Fruit fly (Drosophila melanogaster) whole organism, embryonic: ENCODE measurements around the gene ebd1.
A peak's percentile ranks its signal among the peaks of the same experiment; 100 is the strongest.

ENCODE experiments used
- ATbp ChIP-seq: fragments of 200-800 bp; sonication (Bioruptor generic); optimal IDR thresholded peaks from 2 replicates; lab custom pipeline; 2017; ENCODE audit warnings: missing biosample characterization, mild to moderate bottlenecking, missing genetic modification characterization, missing genetic modification reagents
- Aef1 ChIP-seq: fragments of 200-800 bp; sonication (Bioruptor generic); IDR thresholded peaks from 3 replicates; pipeline ENCODE4 v1.3.6; 2022; ENCODE audit warnings: missing biosample characterization, missing genetic modification characterization
- Awh ChIP-seq: fragments of 200-800 bp; sonication (Bioruptor generic); IDR thresholded peaks from 2 replicates; pipeline ENCODE4, ENCODE4 v1.3.6; 2022; ENCODE audit warnings: missing biosample characterization, missing genetic modification characterization
- BEAF-32 ChIP-seq: fragments of 200-800 bp; sonication (Bioruptor generic); optimal IDR thresholded peaks from 3 replicates; lab custom pipeline; 2017; ENCODE audit warnings: missing biosample characterization, missing genetic modification characterization, mild to moderate bottlenecking, moderate library complexity, missing genetic modification reagents
- CG10366 ChIP-seq: fragments of 200-800 bp; sonication (Bioruptor generic); IDR thresholded peaks from 2 replicates; pipeline ENCODE4 v1.3.6; 2022; ENCODE audit warnings: missing biosample characterization, missing genetic modification characterization
- CG10543 ChIP-seq: fragments of 200-800 bp; sonication (Bioruptor generic); optimal IDR thresholded peaks from 3 replicates; lab custom pipeline; 2017; ENCODE audit warnings: missing biosample characterization, mild to moderate bottlenecking, missing genetic modification characterization, moderate library complexity
- CG10979 ChIP-seq: fragments of 200-800 bp; sonication (Bioruptor generic); optimal IDR thresholded peaks from 2 replicates; lab custom pipeline; 2018; ENCODE audit warnings: missing biosample characterization, mild to moderate bottlenecking, missing genetic modification characterization, moderate library complexity
- CG11398 ChIP-seq: fragments of 200-800 bp; sonication (Bioruptor generic); optimal IDR thresholded peaks from 2 replicates; lab custom pipeline; 2016; ENCODE audit warnings: missing biosample characterization, missing genetic modification characterization
- CG12071 ChIP-seq: fragments of 200-800 bp; sonication (Bioruptor generic); optimal IDR thresholded peaks from 3 replicates; lab custom pipeline; 2018; ENCODE audit warnings: missing biosample characterization, mild to moderate bottlenecking, missing genetic modification characterization
- CG12391 ChIP-seq: fragments of 200-800 bp; sonication (Bioruptor generic); optimal IDR thresholded peaks from 3 replicates; lab custom pipeline; 2018; ENCODE audit warnings: missing biosample characterization, mild to moderate bottlenecking, missing genetic modification characterization, moderate library complexity
- CG15601 ChIP-seq: fragments of 200-800 bp; sonication (Bioruptor generic); optimal IDR thresholded peaks from 3 replicates; lab custom pipeline; 2019; ENCODE audit warnings: missing biosample characterization, mild to moderate bottlenecking, missing genetic modification characterization, moderate library complexity
- CG17359 ChIP-seq: fragments of 200-800 bp; sonication (Bioruptor generic); optimal IDR thresholded peaks from 3 replicates; lab custom pipeline; 2018; ENCODE audit warnings: missing biosample characterization, mild to moderate bottlenecking, missing genetic modification characterization, moderate library complexity
- CG18619 ChIP-seq: fragments of 200-800 bp; sonication (Bioruptor generic); optimal IDR thresholded peaks from 3 replicates; lab custom pipeline; 2017; ENCODE audit warnings: missing biosample characterization, mild to moderate bottlenecking, missing genetic modification characterization
- CG2875 ChIP-seq: fragments of 200-800 bp; sonication (Bioruptor generic); optimal IDR thresholded peaks from 2 replicates; lab custom pipeline; 2017; ENCODE audit warnings: missing biosample characterization, mild to moderate bottlenecking, missing genetic modification characterization, missing genetic modification reagents
- CG3163 ChIP-seq: fragments of 200-800 bp; sonication (Bioruptor generic); optimal IDR thresholded peaks from 3 replicates; lab custom pipeline; 2016; ENCODE audit warnings: missing biosample characterization, missing genetic modification characterization
- CG3407 ChIP-seq: fragments of 200-800 bp; sonication (Bioruptor generic); optimal IDR thresholded peaks from 2 replicates; lab custom pipeline; 2018; ENCODE audit warnings: missing biosample characterization, mild to moderate bottlenecking, missing genetic modification characterization
- CG4424 ChIP-seq: fragments of 200-800 bp; sonication (Bioruptor generic); optimal IDR thresholded peaks from 3 replicates; lab custom pipeline; 2016; ENCODE audit warnings: missing biosample characterization, missing genetic modification characterization
- CG7928 ChIP-seq: fragments of 200-800 bp; sonication (Bioruptor generic); optimal IDR thresholded peaks from 2 replicates; lab custom pipeline; 2017; ENCODE audit warnings: missing biosample characterization, mild to moderate bottlenecking, missing genetic modification characterization
- CG9215 ChIP-seq: fragments of 200-800 bp; sonication (Bioruptor generic); IDR thresholded peaks from 2 replicates; pipeline ENCODE4 v1.3.6; 2022; ENCODE audit warnings: missing biosample characterization, missing genetic modification characterization
- Eip74EF ChIP-seq, 2 experiments: fragments of 200-800 bp in 1 of 2; fragments of >200 bp in 1 of 2; sonication (Bioruptor generic) in 1 of 2; optimal IDR thresholded peaks; 2 replicates each; lab custom pipeline; 2017 to 2019; ENCODE audit warnings: missing biosample characterization in 2 of 2, missing genetic modification characterization in 2 of 2, mild to moderate bottlenecking in 1 of 2, moderate library complexity in 1 of 2
- HLH4C ChIP-seq: fragments of 200-800 bp; sonication (Bioruptor generic); IDR thresholded peaks from 3 replicates; pipeline ENCODE4 v1.3.6; 2022; ENCODE audit warnings: missing biosample characterization, missing genetic modification characterization; ENCODE audit not compliant: partially characterized antibody
- Kr ChIP-seq: fragments of 200-800 bp; sonication (Bioruptor generic); optimal IDR thresholded peaks from 2 replicates; lab custom pipeline; 2017; ENCODE audit warnings: missing biosample characterization, mild to moderate bottlenecking, missing genetic modification characterization
- Mad ChIP-seq: fragments of 200-800 bp; sonication (Bioruptor generic); optimal IDR thresholded peaks from 2 replicates; lab custom pipeline; 2016; ENCODE audit warnings: missing biosample characterization, missing genetic modification characterization
- NC2β ChIP-seq: fragments of 200-800 bp; sonication (Bioruptor generic); optimal IDR thresholded peaks from 2 replicates; lab custom pipeline; 2016; ENCODE audit warnings: missing biosample characterization, missing genetic modification characterization
- Nf-YA ChIP-seq: fragments of 200-800 bp; sonication (Bioruptor generic); IDR thresholded peaks from 2 replicates; pipeline ENCODE4 v1.3.6; 2022; ENCODE audit warnings: missing biosample characterization, missing genetic modification characterization
- Oaz ChIP-seq: fragments of 200-800 bp; sonication (Bioruptor generic); IDR thresholded peaks from 2 replicates; pipeline ENCODE4 v1.3.6; 2022; ENCODE audit warnings: missing biosample characterization, missing genetic modification characterization
- Rx ChIP-seq: fragments of 200-800 bp; sonication (Bioruptor generic); IDR thresholded peaks from 2 replicates; pipeline ENCODE4 v1.3.6; 2022; ENCODE audit warnings: missing biosample characterization, missing genetic modification characterization
- Six4 ChIP-seq: fragments of 200-800 bp; sonication (Bioruptor generic); optimal IDR thresholded peaks from 2 replicates; lab custom pipeline; 2016; ENCODE audit warnings: missing biosample characterization, missing genetic modification characterization
- Ssrp ChIP-seq: fragments of 200-800 bp; sonication (Bioruptor generic); optimal IDR thresholded peaks from 2 replicates; lab custom pipeline; 2018; ENCODE audit warnings: missing biosample characterization, mild to moderate bottlenecking, missing genetic modification characterization, moderate library complexity
- Stat92E ChIP-seq, 3 experiments: fragments of >200 bp in 2 of 3; fragments of 200-800 bp in 1 of 3; sonication (Bioruptor generic) in 1 of 3; optimal IDR thresholded peaks; 2 replicates each; lab custom pipeline; 2017 to 2019; ENCODE audit warnings: missing biosample characterization in 3 of 3, missing genetic modification characterization in 3 of 3, mild to moderate bottlenecking in 1 of 3, moderate library complexity in 1 of 3
- Xbp1 ChIP-seq: fragments of 200-800 bp; sonication (Bioruptor generic); optimal IDR thresholded peaks from 3 replicates; lab custom pipeline; 2016; ENCODE audit warnings: missing biosample characterization, mild to moderate bottlenecking, missing genetic modification characterization
- ab ChIP-seq: fragments of 200-800 bp; sonication (Bioruptor generic); optimal IDR thresholded peaks from 2 replicates; lab custom pipeline; 2016; ENCODE audit warnings: missing biosample characterization, missing genetic modification characterization
- amos ChIP-seq: fragments of 200-800 bp; sonication (Bioruptor generic); IDR thresholded peaks from 2 replicates; pipeline ENCODE4 v1.3.6; 2022; ENCODE audit warnings: missing biosample characterization, missing genetic modification characterization; ENCODE audit not compliant: partially characterized antibody
- chif ChIP-seq, 2 experiments: fragments of 200-800 bp; sonication (Bioruptor generic); optimal IDR thresholded peaks; 3 replicates each; lab custom pipeline; 2016; ENCODE audit warnings: missing biosample characterization in 2 of 2, missing genetic modification characterization in 2 of 2
- dysf ChIP-seq: fragments of 200-800 bp; sonication (Bioruptor generic); IDR thresholded peaks from 3 replicates; pipeline ENCODE4 v1.3.6; 2022; ENCODE audit warnings: missing biosample characterization, missing genetic modification characterization
- ems ChIP-seq: fragments of 200-800 bp; sonication (Bioruptor generic); optimal IDR thresholded peaks from 3 replicates; lab custom pipeline; 2016; ENCODE audit warnings: missing biosample characterization, missing genetic modification characterization
- fd102C ChIP-seq: fragments of 200-800 bp; sonication (Bioruptor generic); optimal IDR thresholded peaks from 2 replicates; lab custom pipeline; 2018; ENCODE audit warnings: missing biosample characterization, mild to moderate bottlenecking, missing genetic modification characterization, moderate library complexity
- fu2 ChIP-seq: fragments of 200-800 bp; sonication (Bioruptor generic); optimal IDR thresholded peaks from 2 replicates; lab custom pipeline; 2016; ENCODE audit warnings: missing biosample characterization, missing genetic modification characterization
- gt ChIP-seq: fragments of 200-800 bp; sonication (Bioruptor generic); IDR thresholded peaks from 2 replicates; pipeline ENCODE4 v1.3.6; 2022; ENCODE audit warnings: missing biosample characterization, missing genetic modification characterization
- jigr1 ChIP-seq: fragments of 200-800 bp; sonication (Bioruptor generic); IDR thresholded peaks from 3 replicates; pipeline ENCODE4 v1.3.6; 2022; ENCODE audit warnings: missing biosample characterization, missing genetic modification characterization
- jumu ChIP-seq: fragments of 200-800 bp; sonication (Bioruptor generic); optimal IDR thresholded peaks from 3 replicates; lab custom pipeline; 2016; ENCODE audit warnings: missing biosample characterization, missing genetic modification characterization
- lab ChIP-seq: fragments of 200-800 bp; sonication (Bioruptor generic); optimal IDR thresholded peaks from 3 replicates; lab custom pipeline; 2017; ENCODE audit warnings: missing biosample characterization, missing genetic modification characterization, mild to moderate bottlenecking, moderate library complexity, missing genetic modification reagents
- lbe ChIP-seq: fragments of 200-800 bp; sonication (Bioruptor generic); optimal IDR thresholded peaks from 2 replicates; lab custom pipeline; 2016; ENCODE audit warnings: missing biosample characterization, mild to moderate bottlenecking, missing genetic modification characterization
- peb ChIP-seq: fragments of 200-800 bp; sonication (Bioruptor generic); IDR thresholded peaks from 2 replicates; pipeline ENCODE4 v1.3.6; 2022; ENCODE audit warnings: missing biosample characterization, missing genetic modification characterization
- pita ChIP-seq: fragments of 200-800 bp; sonication (Bioruptor generic); optimal IDR thresholded peaks from 2 replicates; lab custom pipeline; 2017; ENCODE audit warnings: missing biosample characterization, mild to moderate bottlenecking, missing genetic modification characterization
- sima ChIP-seq: fragments of 200-800 bp; sonication (Bioruptor generic); optimal IDR thresholded peaks from 2 replicates; lab custom pipeline; 2016; ENCODE audit warnings: missing biosample characterization, missing genetic modification characterization
- unpg ChIP-seq: fragments of 200-800 bp; sonication (Bioruptor generic); optimal IDR thresholded peaks from 3 replicates; lab custom pipeline; 2018; ENCODE audit warnings: missing biosample characterization, mild to moderate bottlenecking, missing genetic modification characterization, moderate library complexity
- usp ChIP-seq: fragments of >200 bp; optimal IDR thresholded peaks from 2 replicates; lab custom pipeline; 2017; ENCODE audit warnings: missing biosample characterization, missing genetic modification characterization
- yki ChIP-seq: fragments of >200 bp; optimal IDR thresholded peaks from 3 replicates; lab custom pipeline; 2018

The ebd1 gene

dm6 chr3L:644111-644718 is 41.1 kb downstream of the ebd1 start (continued):
- TF ChIP-seq CG12391 (tag; lab: Kevin White, UChicago) (peak; percentile 87), ab (GFP tag; lab: Kevin White, UChicago) (peak; percentile 78), Mad (peak; percentile 86), ems (peak; percentile 85), yki (lab: Kevin White, UChicago) (no peak), Xbp1 (GFP tag; lab: Kevin White, UChicago) (peak; percentile 92), jumu (GFP tag; lab: Kevin White, UChicago) (peak; percentile 88), Stat92E (GFP tag; optimal IDR thresholded peaks at IDR 0.05; lab: Kevin White, UChicago) (no peak), peb (peak; percentile 81), sima (GFP tag; lab: Kevin White, UChicago) (peak; percentile 72), chif (GFP tag; optimal IDR thresholded peaks at IDR 0.05; lab: Kevin White, UChicago) (peak; percentile 92 to 94), CG17359 (tag; lab: Kevin White, UChicago) (peak; percentile 95), Ssrp (tag; lab: Kevin White, UChicago) (peak; percentile 87), CG7928 (GFP tag; lab: Kevin White, UChicago) (peak; percentile 4), lab (GFP tag; lab: Kevin White, UChicago) (peak; percentile 89), dysf (GFP tag; lab: Robert Waterston, UW) (peak; percentile 86), Awh (GFP tag; lab: Robert Waterston, UW) (peak; percentile 93), Kr (GFP tag; lab: Kevin White, UChicago) (no peak), CG3407 (peak; percentile 86), Oaz (GFP tag; lab: Robert Waterston, UW) (peak; percentile 78), BEAF-32 (GFP tag; lab: Kevin White, UChicago) (no peak), Aef1 (peak; percentile 83), CG3163 (GFP tag; lab: Kevin White, UChicago) (peak; percentile 77), lbe (GFP tag; lab: Kevin White, UChicago) (peak; percentile 71), amos (GFP tag; lab: Robert Waterston, UW) (no peak), NC2β (GFP tag; lab: Kevin White, UChicago) (peak; percentile 84), CG11398 (peak; percentile 73), CG18619 (GFP tag; lab: Kevin White, UChicago) (peak; percentile 71), fd102C (GFP tag; lab: Kevin White, UChicago) (no peak), jigr1 (peak; percentile 58; the same call in 1 of the 3 replicates), CG10366 (GFP tag; lab: Robert Waterston, UW) (peak; percentile 89), CG10979 (tag; lab: Kevin White, UChicago) (peak; percentile 89), unpg (peak; percentile 89), ATbp (peak; percentile 93), HLH4C (GFP tag; lab: Robert Waterston, UW) (no peak), CG10543 (GFP tag; lab: Kevin White, UChicago) (peak; percentile 54), Six4 (GFP tag; lab: Kevin White, UChicago) (peak; percentile 76), Rx (GFP tag; lab: Robert Waterston, UW) (peak; percentile 86), usp (GFP tag; lab: Kevin White, UChicago) (no peak), Eip74EF (GFP tag; optimal IDR thresholded peaks at IDR 0.05; lab: Kevin White, UChicago) (peak in 1 of 2 experiments; percentile 84), Nf-YA (GFP tag; lab: Robert Waterston, UW) (peak; percentile 59; the same call in 1 of the 2 replicates), gt (GFP tag; lab: Robert Waterston, UW) (peak; percentile 76), CG4424 (GFP tag; lab: Kevin White, UChicago) (peak; percentile 91), CG2875 (GFP tag; lab: Kevin White, UChicago) (peak; percentile 92), pita (no peak), fu2 (GFP tag; lab: Kevin White, UChicago) (peak; percentile 68), CG12071 (GFP tag; lab: Kevin White, UChicago) (peak; percentile 90), CG15601 (tag; lab: Kevin White, UChicago) (peak; percentile 78), CG9215 (GFP tag; lab: Robert Waterston, UW) (peak; percentile 60; the same call in 1 of the 2 replicates)
